Fruit fly (Drosophila melanogaster): Measurements from ENCODE around the gene CG32119.

The CG32119 gene

DNA sequence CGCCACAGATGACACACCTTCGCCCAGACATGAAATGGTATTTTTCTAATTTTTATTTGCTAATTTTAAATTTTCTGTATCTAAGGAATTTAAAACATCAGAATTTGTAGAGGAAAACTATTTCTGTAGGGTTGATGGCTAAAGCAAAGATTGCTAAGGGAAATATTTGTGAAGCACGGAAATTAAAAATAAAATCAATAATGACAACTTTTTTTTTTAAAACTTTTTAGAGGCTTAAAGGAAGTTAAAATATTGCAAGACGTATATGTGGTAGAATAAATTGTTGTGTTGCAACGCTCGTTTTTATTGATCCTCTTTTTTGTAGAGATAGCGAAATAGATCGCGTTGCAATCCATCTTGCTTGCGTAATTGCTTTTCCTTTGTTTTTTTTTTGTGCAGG lies at the start of gene CG32119:
TSS of gene CG32119 (minus strand) at position 101 of the 400 bp plus-strand sequence.
- no peak for TF ChIP-seq CG17801 (GFP tag; optimal IDR thresholded peaks at IDR 0.05; ENCODE audit: partially characterized antibody)

dm6 chr3L:13296760-13297159 lies 48.3 kb upstream of the CG32119 start, which contains the start of gene Sfp70A4:
Gene Sfp70A4, minus strand, starts transcription at chr3L:13296860.
- TF ChIP-seq CG17801 (GFP tag; optimal IDR thresholded peaks at IDR 0.05; ENCODE audit: partially characterized antibody), result no peak

DNA sequence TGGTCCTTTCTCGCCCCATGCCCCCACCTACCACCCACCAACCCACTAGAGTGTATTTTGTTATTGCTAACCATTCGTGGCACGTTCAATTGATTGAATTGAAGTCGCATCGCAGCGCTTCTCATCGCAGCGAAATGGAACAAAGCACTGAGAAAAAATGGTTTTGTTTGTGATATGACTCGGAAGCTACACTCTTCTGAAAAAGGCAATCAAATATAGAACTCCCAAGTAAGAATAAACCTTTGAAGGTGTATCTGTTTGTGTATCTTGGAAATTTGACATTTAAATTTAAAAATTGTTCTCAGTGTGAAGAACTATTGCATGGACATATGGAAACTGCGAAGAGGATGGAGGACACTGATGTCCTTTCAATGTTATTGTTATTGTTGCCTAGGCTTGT lies 47.2 kb upstream of the CG32119 start:
- no peak for TF ChIP-seq CG17801 (GFP tag; optimal IDR thresholded peaks at IDR 0.05; ENCODE audit: partially characterized antibody)

DNA sequence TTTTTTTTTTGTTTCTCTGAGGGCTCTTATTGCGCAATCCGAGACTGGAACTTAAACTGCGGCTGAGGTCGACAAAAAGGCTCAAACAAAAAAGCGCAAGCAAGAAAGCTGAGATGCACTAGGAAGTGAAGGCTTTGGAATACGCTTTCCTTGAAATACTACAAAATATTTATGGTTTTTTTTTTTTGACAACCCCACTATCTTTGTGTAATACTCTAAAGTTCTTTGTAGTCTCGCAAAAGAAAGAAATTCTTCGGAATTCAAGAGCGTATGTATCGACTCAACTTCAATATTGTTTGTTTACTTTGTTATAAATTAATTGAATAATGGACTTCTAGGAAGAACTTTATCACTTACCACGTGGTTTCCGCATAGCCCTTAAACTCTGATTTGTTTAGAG lies 39.7 kb upstream of the CG32119 start:
- TF ChIP-seq CG17801 (GFP tag; optimal IDR thresholded peaks at IDR 0.05; ENCODE audit: partially characterized antibody), result no peak

DNA sequence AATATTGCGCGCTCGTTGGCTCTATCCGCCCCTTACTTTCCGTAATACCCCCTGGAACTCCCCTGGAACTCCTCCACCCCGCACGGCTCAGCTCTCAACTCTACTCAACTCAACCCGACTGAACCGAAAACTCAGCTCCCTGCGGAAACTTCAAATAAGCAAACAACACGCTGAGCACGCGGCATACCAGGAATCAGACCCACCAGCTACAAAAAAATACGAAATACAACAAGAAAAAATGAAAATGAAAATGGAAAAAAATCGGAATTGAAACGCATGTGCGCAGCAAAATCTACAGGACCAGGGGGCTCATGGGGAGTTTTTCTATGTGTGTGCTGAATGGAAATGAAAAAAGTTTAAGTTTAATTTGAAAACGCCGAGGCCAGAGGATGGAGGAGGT lies 38.1 kb upstream of the CG32119 start:
- no peak for TF ChIP-seq CG17801 (GFP tag; optimal IDR thresholded peaks at IDR 0.05; ENCODE audit: partially characterized antibody)

dm6 chr3L:13284308-13284707 lies 35.8 kb upstream of the CG32119 start:
- TF ChIP-seq CG17801 (GFP tag; optimal IDR thresholded peaks at IDR 0.05; ENCODE audit: partially characterized antibody), result no peak

DNA sequence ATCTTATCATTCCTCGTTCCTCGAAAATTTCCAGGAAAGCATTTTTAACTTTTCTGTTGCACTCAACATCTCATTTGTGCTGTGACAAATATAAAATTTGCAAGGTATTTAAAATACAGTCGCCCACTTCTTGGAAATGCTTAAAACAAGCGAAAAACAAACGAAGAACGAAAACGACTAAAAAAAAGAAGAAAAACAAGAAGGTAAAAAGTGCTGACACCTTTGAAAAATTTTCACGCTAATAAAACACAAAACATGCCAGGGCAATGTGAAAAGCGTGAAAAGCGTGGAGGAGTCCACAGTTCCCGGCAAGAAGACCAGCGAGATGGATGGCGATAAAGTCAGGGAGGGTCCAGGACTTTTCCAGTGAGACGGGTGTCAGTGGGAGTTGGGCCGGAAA lies 33.5 kb upstream of the CG32119 start:
- peak; percentile 59 for TF ChIP-seq CG17801 (GFP tag; optimal IDR thresholded peaks at IDR 0.05; ENCODE audit: partially characterized antibody)

DNA sequence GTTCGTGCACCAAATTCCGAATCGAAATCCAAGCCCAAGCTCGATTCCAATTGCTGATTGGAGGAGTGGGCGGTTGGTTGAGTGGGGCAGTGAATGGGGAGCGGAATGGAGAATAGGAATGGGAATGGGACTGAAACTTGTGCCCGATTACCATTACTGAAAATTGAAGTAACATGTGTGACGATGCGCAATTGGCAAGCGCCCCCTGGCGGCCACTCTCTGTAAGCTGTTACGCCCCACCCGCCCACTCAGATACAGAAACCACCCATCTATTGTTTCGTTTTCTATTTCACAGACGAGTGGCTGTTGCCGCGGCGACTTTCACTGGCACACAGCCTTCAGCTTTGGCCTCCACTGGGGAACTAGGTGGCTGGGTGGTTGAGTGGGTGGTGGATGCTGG lies 22.8 kb upstream of the CG32119 start:
- no peak for TF ChIP-seq CG17801 (GFP tag; optimal IDR thresholded peaks at IDR 0.05; ENCODE audit: partially characterized antibody)

DNA sequence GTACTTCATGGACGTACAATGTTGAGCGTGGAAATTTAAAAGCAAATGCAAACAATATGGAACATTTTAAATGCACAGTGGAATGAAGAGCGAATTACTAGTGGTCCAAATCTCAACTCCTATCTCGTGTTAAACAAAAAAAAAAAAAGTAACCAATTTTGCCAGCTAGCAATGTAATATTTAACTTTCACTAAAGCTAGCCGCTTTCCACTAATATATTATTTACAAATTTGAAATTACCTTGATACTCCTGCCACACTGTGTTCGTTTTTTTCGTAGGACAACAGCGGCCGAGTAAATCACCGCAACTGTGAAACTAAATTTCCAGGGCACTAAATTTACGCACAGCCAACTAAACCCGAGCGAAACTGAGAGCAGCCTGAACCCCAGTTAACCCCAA lies 19.4 kb upstream of the CG32119 start:
- no peak for TF ChIP-seq CG17801 (GFP tag; optimal IDR thresholded peaks at IDR 0.05; ENCODE audit: partially characterized antibody)

DNA sequence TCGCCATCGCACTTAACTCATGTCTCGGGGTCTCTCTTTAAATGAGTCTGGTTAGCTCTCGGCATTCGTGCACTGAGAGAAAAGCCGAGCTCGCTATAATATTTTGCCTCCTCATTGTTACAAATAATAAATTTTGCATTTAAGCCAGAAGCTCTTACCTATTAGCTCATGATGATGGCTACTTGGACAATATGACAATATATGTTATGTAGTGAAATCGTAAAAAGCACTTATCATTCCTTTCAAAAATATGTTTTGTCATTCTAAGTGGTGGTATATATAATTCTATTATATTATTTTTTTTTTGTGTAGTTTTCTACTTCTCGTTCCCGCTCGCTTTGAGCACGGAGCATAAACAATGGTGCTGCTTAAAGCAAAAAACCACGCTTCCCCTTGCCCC lies 18.8 kb upstream of the CG32119 start:
- TF ChIP-seq CG17801 (GFP tag; optimal IDR thresholded peaks at IDR 0.05; ENCODE audit: partially characterized antibody), result peak; percentile 13

DNA sequence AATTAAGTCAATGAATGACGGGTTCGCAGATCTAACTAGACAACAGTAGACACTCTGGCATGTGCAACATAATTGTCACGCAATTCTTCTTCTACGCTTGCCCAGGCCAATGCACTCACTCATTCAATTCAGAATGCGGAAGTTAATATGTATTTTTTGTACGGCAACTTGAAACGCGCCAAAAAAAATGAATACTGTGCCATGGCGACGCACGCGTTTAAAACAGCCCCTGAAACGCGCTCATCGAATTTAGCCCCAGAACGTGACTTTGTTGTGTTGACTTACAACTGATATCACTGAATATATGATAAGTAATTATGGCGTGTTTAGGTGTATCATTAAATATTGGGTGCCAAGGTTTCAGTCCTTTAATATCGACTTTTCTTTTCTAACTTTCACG lies 17.6 kb upstream of the CG32119 start:
- no peak for TF ChIP-seq CG17801 (GFP tag; optimal IDR thresholded peaks at IDR 0.05; ENCODE audit: partially characterized antibody)

DNA sequence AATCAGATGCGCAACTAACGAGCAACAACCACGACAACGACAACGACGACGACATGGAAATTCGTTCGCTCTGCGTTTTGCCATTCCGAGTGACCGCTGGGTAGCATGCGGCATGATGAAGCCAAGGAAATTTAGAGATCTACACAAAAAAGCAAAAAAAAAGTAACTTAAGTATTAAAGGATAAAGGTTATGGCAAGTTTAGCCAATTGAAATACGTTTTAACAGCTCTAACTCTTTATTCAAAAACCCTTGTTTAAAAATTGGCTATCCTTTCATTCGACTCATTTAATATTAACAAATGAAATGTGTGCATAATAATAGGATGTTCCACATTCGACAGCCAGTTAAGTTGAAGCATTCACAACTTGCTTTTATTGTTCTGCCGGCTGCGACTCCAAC lies 15.3 kb upstream of the CG32119 start:
- no peak for TF ChIP-seq CG17801 (GFP tag; optimal IDR thresholded peaks at IDR 0.05; ENCODE audit: partially characterized antibody)

dm6 chr3L:13262250-13262649 lies 13.7 kb upstream of the CG32119 start:
- no peak for TF ChIP-seq CG17801 (GFP tag; optimal IDR thresholded peaks at IDR 0.05; ENCODE audit: partially characterized antibody)

- TF ChIP-seq CG17801 (GFP tag; optimal IDR thresholded peaks at IDR 0.05; ENCODE audit: partially characterized antibody), result no peak
Measured at dm6 chr3L:13260718-13261318, 12.3 kb upstream of the CG32119 start.

DNA sequence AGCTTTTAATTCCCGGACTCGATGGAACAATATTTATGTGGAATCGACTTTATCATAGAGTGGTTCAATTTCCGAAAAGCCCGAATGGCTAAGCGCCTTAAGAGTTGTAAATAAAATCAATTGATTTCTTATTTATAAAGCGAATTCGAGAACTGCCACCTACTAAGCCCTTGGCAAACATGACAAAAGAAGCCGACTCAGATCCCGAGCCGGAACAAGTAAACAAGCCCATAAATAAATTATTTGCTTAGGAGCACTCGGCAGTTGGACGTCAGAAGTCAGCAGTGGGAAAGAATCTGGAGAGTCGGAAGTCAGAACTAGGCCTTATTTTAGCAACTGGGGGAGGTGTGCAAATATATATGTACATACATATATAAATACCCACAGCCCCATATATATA lies 11.1 kb upstream of the CG32119 start:
- TF ChIP-seq CG17801 (GFP tag; optimal IDR thresholded peaks at IDR 0.05; ENCODE audit: partially characterized antibody), result no peak

dm6 chr3L:13256159-13256558 lies 7.7 kb upstream of the CG32119 start:
- no peak for TF ChIP-seq CG17801 (GFP tag; optimal IDR thresholded peaks at IDR 0.05; ENCODE audit: partially characterized antibody)

- no peak for TF ChIP-seq CG17801 (GFP tag; optimal IDR thresholded peaks at IDR 0.05; ENCODE audit: partially characterized antibody)
Measured at dm6 chr3L:13255393-13256078, 7.0 kb upstream of the CG32119 start.

Data from ovary, adult (tissue).